Worm (Caenorhabditis elegans): ENCODE measurements around the gene ZK1240.6.

DNA sequence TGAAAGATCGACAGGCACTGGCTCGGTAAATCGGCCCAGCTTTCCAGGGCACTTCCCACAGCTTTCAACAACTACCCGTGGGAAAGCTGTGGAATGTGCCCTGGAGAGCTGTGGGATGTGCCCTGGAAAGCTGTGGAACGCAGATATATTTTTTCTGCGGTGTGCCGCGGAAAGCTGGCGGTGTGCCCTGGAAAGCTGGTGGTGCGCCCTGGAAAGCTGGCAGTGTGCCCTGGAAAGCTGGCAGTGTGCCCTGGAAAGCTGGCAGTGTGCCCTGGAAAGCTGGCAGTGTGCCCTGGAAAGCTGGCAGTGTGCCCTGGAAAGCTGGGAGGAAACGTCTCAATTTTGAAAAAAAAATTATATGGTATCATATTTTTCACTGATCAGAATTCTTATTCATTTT, 49.0 kb downstream of the ZK1240.6 start:
- TF ChIP-seq ZK546.5 (tag; optimal IDR thresholded peaks at IDR 0.05) (no peak), nhr-77 (tag; optimal IDR thresholded peaks at IDR 0.05) (no peak), nhr-12 (tag; optimal IDR thresholded peaks at IDR 0.05) (no peak), unc-62 (GFP tag; optimal IDR thresholded peaks at IDR 0.05) (no peak), fos-1 (tag; optimal IDR thresholded peaks at IDR 0.05) (no peak), peb-1 (tag; optimal IDR thresholded peaks at IDR 0.05) (no peak), snpc-4 (tag; optimal IDR thresholded peaks at IDR 0.05) (no peak)
